Fruit fly (Drosophila melanogaster) whole organism, embryonic: ENCODE results near the gene TH1.

Source experiments
- Asciz ChIP-seq: fragments of 200-800 bp; sonication (Bioruptor generic); optimal IDR thresholded peaks from 2 replicates; lab custom pipeline; 2017; ENCODE audit warnings: missing biosample characterization, mild to moderate bottlenecking, missing genetic modification characterization, missing genetic modification reagents
- BtbVII ChIP-seq: fragments of 200-800 bp; sonication (Bioruptor generic); optimal IDR thresholded peaks from 3 replicates; lab custom pipeline; 2017; ENCODE audit warnings: missing biosample characterization, mild to moderate bottlenecking, missing genetic modification characterization
- C15 ChIP-seq: fragments of 200-800 bp; sonication (Bioruptor generic); IDR thresholded peaks from 3 replicates; pipeline ENCODE4 v1.3.6; 2022; ENCODE audit warnings: missing biosample characterization, missing genetic modification characterization
- CG10147 ChIP-seq: fragments of 200-800 bp; sonication (Bioruptor generic); optimal IDR thresholded peaks from 2 replicates; lab custom pipeline; 2019; ENCODE audit warnings: missing biosample characterization, mild to moderate bottlenecking, missing genetic modification characterization, moderate library complexity
- CG12104 ChIP-seq: fragments of 200-800 bp; sonication (Bioruptor generic); optimal IDR thresholded peaks from 3 replicates; lab custom pipeline; 2016; ENCODE audit warnings: missing biosample characterization, missing genetic modification characterization
- CG12744 ChIP-seq: fragments of 200-800 bp; sonication (Bioruptor generic); optimal IDR thresholded peaks from 2 replicates; lab custom pipeline; 2016; ENCODE audit warnings: missing biosample characterization, missing genetic modification characterization
- CG12942 ChIP-seq: fragments of 200-800 bp; sonication (Bioruptor generic); optimal IDR thresholded peaks from 3 replicates; lab custom pipeline; 2016; ENCODE audit warnings: missing biosample characterization, missing genetic modification characterization
- CG13296 ChIP-seq: fragments of 200-800 bp; sonication (Bioruptor generic); optimal IDR thresholded peaks from 3 replicates; lab custom pipeline; 2018; ENCODE audit warnings: missing biosample characterization, mild to moderate bottlenecking, missing genetic modification characterization
- CG14014 ChIP-seq: fragments of 200-800 bp; sonication (Bioruptor generic); IDR thresholded peaks from 2 replicates; pipeline ENCODE4 v1.3.6; 2022; ENCODE audit warnings: missing biosample characterization, missing genetic modification characterization
- CG14965 ChIP-seq: fragments of 200-800 bp; sonication (Bioruptor generic); optimal IDR thresholded peaks from 2 replicates; lab custom pipeline; 2016; ENCODE audit warnings: missing biosample characterization, missing genetic modification characterization, borderline replicate concordance
- CG16815 ChIP-seq: fragments of 200-800 bp; sonication (Bioruptor generic); optimal IDR thresholded peaks from 3 replicates; lab custom pipeline; 2017; ENCODE audit warnings: missing biosample characterization, mild to moderate bottlenecking, missing genetic modification characterization
- CG16863 ChIP-seq: fragments of 200-800 bp; sonication (Bioruptor generic); optimal IDR thresholded peaks from 3 replicates; lab custom pipeline; 2016; ENCODE audit warnings: missing biosample characterization, missing genetic modification characterization
- CG18476 ChIP-seq: fragments of 200-800 bp; sonication (Bioruptor generic); optimal IDR thresholded peaks from 2 replicates; lab custom pipeline; 2016; ENCODE audit warnings: missing biosample characterization, mild to moderate bottlenecking, missing genetic modification characterization
- CG18619 ChIP-seq: fragments of 200-800 bp; sonication (Bioruptor generic); optimal IDR thresholded peaks from 3 replicates; lab custom pipeline; 2017; ENCODE audit warnings: missing biosample characterization, mild to moderate bottlenecking, missing genetic modification characterization
- CG2129 ChIP-seq: fragments of 200-800 bp; sonication (Bioruptor generic); IDR thresholded peaks from 2 replicates; pipeline ENCODE4 v1.3.6; 2022; ENCODE audit warnings: missing biosample characterization, missing genetic modification characterization; ENCODE audit not compliant: partially characterized antibody
- CG32532 ChIP-seq: fragments of 200-800 bp; sonication (Bioruptor generic); IDR thresholded peaks from 2 replicates; pipeline ENCODE4 v1.3.6; 2022; ENCODE audit warnings: missing biosample characterization, missing genetic modification characterization
- CG3995 ChIP-seq: fragments of 200-800 bp; sonication (Bioruptor generic); optimal IDR thresholded peaks from 3 replicates; lab custom pipeline; 2016; ENCODE audit warnings: missing biosample characterization, missing genetic modification characterization
- CG5953 ChIP-seq: fragments of 200-800 bp; sonication (Bioruptor generic); IDR thresholded peaks from 2 replicates; pipeline ENCODE4 v1.3.6; 2022; ENCODE audit warnings: missing biosample characterization, missing genetic modification characterization
- CG7963 ChIP-seq: fragments of 200-800 bp; sonication (Bioruptor generic); IDR thresholded peaks from 3 replicates; pipeline ENCODE4 v1.3.6; 2022; ENCODE audit warnings: missing biosample characterization, missing genetic modification characterization; ENCODE audit not compliant: partially characterized antibody
- D19B ChIP-seq: fragments of 200-800 bp; sonication (Bioruptor generic); optimal IDR thresholded peaks from 2 replicates; lab custom pipeline; 2017; ENCODE audit warnings: missing biosample characterization, mild to moderate bottlenecking, missing genetic modification characterization
- Eip74EF ChIP-seq, 2 experiments: fragments of 200-800 bp in 1 of 2; fragments of >200 bp in 1 of 2; sonication (Bioruptor generic) in 1 of 2; optimal IDR thresholded peaks; 2 replicates each; lab custom pipeline; 2017 to 2019; ENCODE audit warnings: missing biosample characterization in 2 of 2, missing genetic modification characterization in 2 of 2, mild to moderate bottlenecking in 1 of 2, moderate library complexity in 1 of 2
- Fer2 ChIP-seq: fragments of 200-800 bp; sonication (Bioruptor generic); optimal IDR thresholded peaks from 2 replicates; lab custom pipeline; 2018; ENCODE audit warnings: missing biosample characterization, mild to moderate bottlenecking, missing genetic modification characterization, moderate library complexity
- HLH54F ChIP-seq: fragments of 200-800 bp; sonication (Bioruptor generic); optimal IDR thresholded peaks from 3 replicates; lab custom pipeline; 2016; ENCODE audit warnings: missing biosample characterization, missing genetic modification characterization
- HLHmδ ChIP-seq: fragments of 200-800 bp; sonication (Bioruptor generic); optimal IDR thresholded peaks from 2 replicates; lab custom pipeline; 2018; ENCODE audit warnings: missing biosample characterization, mild to moderate bottlenecking, missing genetic modification characterization, moderate library complexity
- Mrtf ChIP-seq: fragments of 200-800 bp; sonication (Bioruptor generic); IDR thresholded peaks from 3 replicates; pipeline ENCODE4 v1.3.6; 2022; ENCODE audit warnings: missing biosample characterization, missing genetic modification characterization
- NfI ChIP-seq: fragments of 200-800 bp; sonication (Bioruptor generic); optimal IDR thresholded peaks from 3 replicates; lab custom pipeline; 2018; ENCODE audit warnings: missing biosample characterization, mild to moderate bottlenecking, missing genetic modification characterization, moderate library complexity
- Ssrp ChIP-seq: fragments of 200-800 bp; sonication (Bioruptor generic); optimal IDR thresholded peaks from 2 replicates; lab custom pipeline; 2018; ENCODE audit warnings: missing biosample characterization, mild to moderate bottlenecking, missing genetic modification characterization, moderate library complexity
- Tbp ChIP-seq: fragments of >200 bp; optimal IDR thresholded peaks from 2 replicates; lab custom pipeline; 2018; ENCODE audit warnings: missing biosample characterization, missing genetic modification characterization
- ab ChIP-seq: fragments of 200-800 bp; sonication (Bioruptor generic); optimal IDR thresholded peaks from 2 replicates; lab custom pipeline; 2016; ENCODE audit warnings: missing biosample characterization, missing genetic modification characterization
- bsh ChIP-seq, 2 experiments: fragments of 200-800 bp; sonication (Bioruptor generic); optimal IDR thresholded peaks; 2 replicates each; lab custom pipeline; 2017 to 2018; ENCODE audit warnings: mild to moderate bottlenecking in 2 of 2, missing biosample characterization in 2 of 2, missing genetic modification characterization in 2 of 2, moderate library complexity in 1 of 2
- dmrt11E ChIP-seq: fragments of 200-800 bp; sonication (Bioruptor generic); optimal IDR thresholded peaks from 3 replicates; lab custom pipeline; 2018; ENCODE audit warnings: missing biosample characterization, mild to moderate bottlenecking, missing genetic modification characterization, moderate library complexity
- dmrt99B ChIP-seq: fragments of 200-800 bp; sonication (Bioruptor generic); optimal IDR thresholded peaks from 2 replicates; lab custom pipeline; 2018; ENCODE audit warnings: missing biosample characterization, mild to moderate bottlenecking, missing genetic modification characterization, moderate library complexity
- eve ChIP-seq, 2 experiments: fragments of >200 bp; optimal IDR thresholded peaks; 2 replicates each; lab custom pipeline; 2017; ENCODE audit warnings: missing biosample characterization in 2 of 2, missing genetic modification characterization in 2 of 2
- fd102C ChIP-seq: fragments of 200-800 bp; sonication (Bioruptor generic); optimal IDR thresholded peaks from 2 replicates; lab custom pipeline; 2018; ENCODE audit warnings: missing biosample characterization, mild to moderate bottlenecking, missing genetic modification characterization, moderate library complexity
- gce ChIP-seq: fragments of 200-800 bp; sonication (Bioruptor generic); IDR thresholded peaks from 3 replicates; pipeline ENCODE4 v1.3.6; 2022; ENCODE audit warnings: missing biosample characterization, missing genetic modification characterization
- gcm2 ChIP-seq: fragments of 200-800 bp; sonication (Bioruptor generic); optimal IDR thresholded peaks from 2 replicates; lab custom pipeline; 2016; ENCODE audit warnings: missing biosample characterization, missing genetic modification characterization
- her ChIP-seq: fragments of 200-800 bp; sonication (Bioruptor generic); optimal IDR thresholded peaks from 2 replicates; lab custom pipeline; 2016; ENCODE audit warnings: missing biosample characterization, missing genetic modification characterization
- lbe ChIP-seq: fragments of 200-800 bp; sonication (Bioruptor generic); optimal IDR thresholded peaks from 2 replicates; lab custom pipeline; 2016; ENCODE audit warnings: missing biosample characterization, mild to moderate bottlenecking, missing genetic modification characterization
- nerfin-1 ChIP-seq: fragments of 200-800 bp; sonication (Bioruptor generic); optimal IDR thresholded peaks from 3 replicates; lab custom pipeline; 2019; ENCODE audit warnings: missing biosample characterization, mild to moderate bottlenecking, missing genetic modification characterization, moderate library complexity
- nmo ChIP-seq: fragments of 200-800 bp; sonication (Bioruptor generic); optimal IDR thresholded peaks from 2 replicates; lab custom pipeline; 2018; ENCODE audit warnings: missing biosample characterization, mild to moderate bottlenecking, missing genetic modification characterization, moderate library complexity
- peb ChIP-seq: fragments of 200-800 bp; sonication (Bioruptor generic); IDR thresholded peaks from 2 replicates; pipeline ENCODE4 v1.3.6; 2022; ENCODE audit warnings: missing biosample characterization, missing genetic modification characterization
- pzg ChIP-seq: fragments of 200-800 bp; sonication (Bioruptor generic); optimal IDR thresholded peaks from 3 replicates; lab custom pipeline; 2018; ENCODE audit warnings: missing biosample characterization, mild to moderate bottlenecking, missing genetic modification characterization, moderate library complexity
- sc ChIP-seq, 3 experiments: fragments of >200 bp in 2 of 3; fragments of 200-800 bp in 1 of 3; sonication (Bioruptor generic) in 1 of 3; optimal IDR thresholded peaks; 2 replicates in 2 of 3; 3 replicates in 1 of 3; lab custom pipeline; 2017; ENCODE audit warnings: mild to moderate bottlenecking in 1 of 3, missing biosample characterization in 1 of 3, missing genetic modification characterization in 1 of 3, missing genetic modification reagents in 1 of 3
- slbo ChIP-seq: fragments of 200-800 bp; sonication (Bioruptor generic); IDR thresholded peaks from 2 replicates; pipeline ENCODE4 v1.3.6; 2022; ENCODE audit warnings: missing biosample characterization, missing genetic modification characterization
- so ChIP-seq: fragments of 200-800 bp; sonication (Bioruptor generic); IDR thresholded peaks from 3 replicates; pipeline ENCODE4 v1.3.6; 2022; ENCODE audit warnings: missing biosample characterization, missing genetic modification characterization
- tna ChIP-seq: fragments of 200-800 bp; sonication (Bioruptor generic); IDR thresholded peaks from 2 replicates; pipeline ENCODE4 v1.3.6; 2022; ENCODE audit warnings: missing biosample characterization, missing genetic modification characterization; ENCODE audit not compliant: partially characterized antibody
- trh ChIP-seq: fragments of 200-800 bp; sonication (Bioruptor generic); optimal IDR thresholded peaks from 2 replicates; lab custom pipeline; 2016; ENCODE audit warnings: missing biosample characterization, missing genetic modification characterization
- vvl ChIP-seq: fragments of 200-800 bp; sonication (Bioruptor generic); IDR thresholded peaks from 2 replicates; pipeline ENCODE4 v1.3.6; 2022; ENCODE audit warnings: missing biosample characterization, missing genetic modification characterization
- zf30C ChIP-seq: fragments of 200-800 bp; sonication (Bioruptor generic); optimal IDR thresholded peaks from 3 replicates; lab custom pipeline; 2018; ENCODE audit warnings: missing biosample characterization, mild to moderate bottlenecking, missing genetic modification characterization

The TH1 gene

DNA sequence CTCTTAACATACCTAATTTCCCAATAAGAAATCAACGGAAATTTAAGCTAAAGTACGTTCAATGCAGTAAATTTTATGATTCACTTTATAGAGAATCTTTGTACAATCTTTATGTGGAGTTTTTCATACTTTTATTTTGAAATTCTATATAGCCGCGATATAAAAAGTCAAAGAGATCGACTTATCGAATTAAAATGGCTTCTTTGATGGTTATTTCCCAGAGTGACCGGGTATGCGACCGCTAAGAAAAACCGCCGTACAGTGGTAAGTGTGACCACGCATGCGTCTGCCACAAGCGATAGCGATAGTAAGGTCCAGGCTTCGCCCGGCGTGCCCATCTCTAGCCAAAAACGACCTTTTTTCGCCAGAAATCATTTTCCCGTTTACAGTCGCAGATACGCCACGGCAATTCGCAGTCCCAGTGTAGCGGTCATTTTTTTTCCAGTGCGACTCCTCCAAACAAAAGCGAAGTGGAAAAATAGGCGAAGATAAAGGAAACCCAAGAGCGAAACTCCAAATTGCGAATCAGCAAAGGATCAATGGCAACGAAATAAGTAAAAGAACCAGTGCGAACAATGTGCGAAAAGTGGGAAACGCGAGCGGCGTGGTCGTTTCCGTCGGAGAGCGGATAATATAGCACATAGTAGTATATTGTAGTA lies 31.4 kb upstream of the TH1 start, which contains the start of gene hang (continued):
- TF ChIP-seq vvl (peak; percentile 66), nmo (GFP tag; lab: Kevin White, UChicago) (no peak), sc (optimal IDR thresholded peaks at IDR 0.05; lab: Kevin White, UChicago) (no peak), sc (GFP tag; optimal IDR thresholded peaks at IDR 0.05; lab: Kevin White, UChicago) (no peak), so (GFP tag; lab: Robert Waterston, UW) (no peak), CG12104 (GFP tag; lab: Kevin White, UChicago) (no peak), dmrt99B (tag; lab: Kevin White, UChicago) (no peak), CG14965 (GFP tag; lab: Kevin White, UChicago) (no peak), CG2129 (GFP tag; lab: Robert Waterston, UW) (peak; percentile 34; the same call in 1 of the 2 replicates), bsh (GFP tag; optimal IDR thresholded peaks at IDR 0.05; lab: Kevin White, UChicago) (peak in 1 of 2 experiments; percentile 0), D19B (no peak), slbo (peak; percentile 60), CG3995 (peak; percentile 24), HLHmδ (GFP tag; lab: Kevin White, UChicago) (peak; percentile 53), her (peak; percentile 35), NfI (peak; percentile 24), BtbVII (GFP tag; lab: Kevin White, UChicago) (peak; percentile 45), eve (GFP tag; optimal IDR thresholded peaks at IDR 0.05; lab: Kevin White, UChicago) (no peak), Fer2 (tag; lab: Kevin White, UChicago) (no peak), Tbp (peak; percentile 41), CG18619 (peak; percentile 11), Asciz (no peak), Mrtf (no peak), lbe (GFP tag; lab: Kevin White, UChicago) (peak; percentile 40), zf30C (no peak), dmrt11E (tag; lab: Kevin White, UChicago) (no peak), Eip74EF (GFP tag; optimal IDR thresholded peaks at IDR 0.05; lab: Kevin White, UChicago) (peak in 1 of 2 experiments; percentile 43), CG10147 (GFP tag; lab: Kevin White, UChicago) (peak; percentile 27), CG7963 (GFP tag; lab: Robert Waterston, UW) (peak; percentile 78), CG12942 (no peak), CG12744 (GFP tag; lab: Kevin White, UChicago) (no peak), peb (GFP tag; lab: Robert Waterston, UW) (0 out of 2 replicates have a peak, but pooled peaks have one; percentile 10), Ssrp (no peak), tna (GFP tag; lab: Robert Waterston, UW) (peak; percentile 20), C15 (GFP tag; lab: Robert Waterston, UW) (no peak), CG14014 (GFP tag; lab: Robert Waterston, UW) (no peak), gce (no peak), CG18476 (GFP tag; lab: Kevin White, UChicago) (no peak), ab (GFP tag; lab: Kevin White, UChicago) (no peak), trh (GFP tag; lab: Kevin White, UChicago) (no peak), HLH54F (GFP tag; lab: Kevin White, UChicago) (no peak), CG16863 (GFP tag; lab: Kevin White, UChicago) (no peak), nerfin-1 (no peak), pzg (GFP tag; lab: Kevin White, UChicago) (peak; percentile 92), CG13296 (peak; percentile 39), CG16815 (no peak), CG5953 (GFP tag; lab: Robert Waterston, UW) (no peak), CG32532 (GFP tag; lab: Robert Waterston, UW) (peak; percentile 54), fd102C (no peak), gcm2 (no peak)
